Worm (Caenorhabditis elegans) whole organism, L4/young adult: ENCODE data around the gene dec-7.
A peak's percentile ranks its signal among the peaks of the same experiment; 100 is the strongest.

ENCODE experiments used
- W03F9.2 ChIP-seq: fragments of 150-350 bp; optimal IDR thresholded peaks from 2 replicates; lab custom pipeline; 2014; ENCODE audit warnings: missing biosample characterization, missing genetic modification characterization
- dao-5 ChIP-seq: sonication (generic microtip); optimal IDR thresholded peaks from 2 replicates; lab custom pipeline; 2016; ENCODE audit warnings: missing genotype, missing genetic modification characterization, moderate library complexity, missing compliant biosample characterization
- him-1 ChIP-seq: sonication (generic microtip); optimal IDR thresholded peaks from 2 replicates; lab custom pipeline; 2016; ENCODE audit warnings: missing genotype, missing genetic modification reagents, missing genetic modification characterization, missing compliant biosample characterization

dec-7 gene

ce11 chrIII:9932091-9932490, at the start of gene dec-7:
TSS of gene dec-7 (plus strand) at chrIII:9932398.
- TF ChIP-seq W03F9.2 (tag; lab: Kevin White, UChicago): no peak
- TF ChIP-seq him-1 (tag; lab: Kevin White, UChicago): no peak
- no peak for TF ChIP-seq dao-5 (tag; lab: Kevin White, UChicago)

- no peak for TF ChIP-seq W03F9.2 (tag; lab: Kevin White, UChicago)
- TF ChIP-seq him-1 (tag; lab: Kevin White, UChicago): no peak
- no peak for TF ChIP-seq dao-5 (tag; lab: Kevin White, UChicago)
These were observed 46.6 kb upstream of the dec-7 start for ce11 chrIII:9885609-9886008.

ce11 chrIII:9886323-9886722, 45.9 kb upstream of the dec-7 start:
- TF ChIP-seq dao-5 (tag; lab: Kevin White, UChicago) (no peak), him-1 (tag; lab: Kevin White, UChicago) (no peak), W03F9.2 (tag; lab: Kevin White, UChicago) (no peak)

ce11 chrIII:9891324-9891723, 40.9 kb upstream of the dec-7 start, which contains the start of gene alg-4:
TSS of gene alg-4 (minus strand) at chrIII:9891424.
- TF ChIP-seq W03F9.2 (tag; lab: Kevin White, UChicago): no peak
- no peak for TF ChIP-seq dao-5 (tag; lab: Kevin White, UChicago)
- no peak for TF ChIP-seq him-1 (tag; lab: Kevin White, UChicago)

- TF ChIP-seq W03F9.2 (tag; lab: Kevin White, UChicago) (no peak), dao-5 (tag; lab: Kevin White, UChicago) (no peak), him-1 (tag; lab: Kevin White, UChicago) (no peak)
These were observed 39.3 kb upstream of the dec-7 start, which contains the start of gene mam-7 for ce11 chrIII:9892855-9893254. TSS of gene mam-7 (plus strand) at chrIII:9893155.

- no peak for TF ChIP-seq dao-5 (tag; lab: Kevin White, UChicago)
- TF ChIP-seq W03F9.2 (tag; lab: Kevin White, UChicago): no peak
- no peak for TF ChIP-seq him-1 (tag; lab: Kevin White, UChicago)
These were observed 32.5 kb upstream of the dec-7 start for ce11 chrIII:9899720-9900119.

- no peak for TF ChIP-seq dao-5 (tag; lab: Kevin White, UChicago)
- no peak for TF ChIP-seq W03F9.2 (tag; lab: Kevin White, UChicago)
- TF ChIP-seq him-1 (tag; lab: Kevin White, UChicago): no peak
These were observed 28.4 kb upstream of the dec-7 start for ce11 chrIII:9903694-9904292.

- peak; percentile 37 for TF ChIP-seq him-1 (tag; lab: Kevin White, UChicago)
- no peak for TF ChIP-seq dao-5 (tag; lab: Kevin White, UChicago)
- TF ChIP-seq W03F9.2 (tag; lab: Kevin White, UChicago): no peak
These were observed 26.9 kb upstream of the dec-7 start for ce11 chrIII:9905307-9905706.

ce11 chrIII:9907574-9907973, 24.6 kb upstream of the dec-7 start:
- TF ChIP-seq dao-5 (tag; lab: Kevin White, UChicago) (no peak), W03F9.2 (tag; lab: Kevin White, UChicago) (no peak), him-1 (tag; lab: Kevin White, UChicago) (no peak)

- TF ChIP-seq dao-5 (tag; lab: Kevin White, UChicago): no peak
- no peak for TF ChIP-seq him-1 (tag; lab: Kevin White, UChicago)
- TF ChIP-seq W03F9.2 (tag; lab: Kevin White, UChicago): no peak
These were observed 23.4 kb upstream of the dec-7 start for ce11 chrIII:9908769-9909168.

ce11 chrIII:9910608-9911479, 21.4 kb upstream of the dec-7 start, which contains the start of the genes cyld-1 and F40F12.9:
TSS of gene cyld-1 (minus strand) at chrIII:9910658.
TSS of gene F40F12.9 (plus strand) at chrIII:9911328.
- TF ChIP-seq W03F9.2 (tag; lab: Kevin White, UChicago) (peak; percentile 17), dao-5 (tag; lab: Kevin White, UChicago) (no peak)

ce11 chrIII:9912501-9912900, 19.7 kb upstream of the dec-7 start:
- TF ChIP-seq him-1 (tag; lab: Kevin White, UChicago) (no peak), W03F9.2 (tag; lab: Kevin White, UChicago) (no peak), dao-5 (tag; lab: Kevin White, UChicago) (no peak)

- TF ChIP-seq him-1 (tag; lab: Kevin White, UChicago): no peak
- no peak for TF ChIP-seq dao-5 (tag; lab: Kevin White, UChicago)
- TF ChIP-seq W03F9.2 (tag; lab: Kevin White, UChicago): no peak
These were observed 19.2 kb upstream of the dec-7 start for ce11 chrIII:9912998-9913397.
